Worm (Caenorhabditis elegans) whole organism, L1 larva: ENCODE data around the gene gldi-11.

Experiments used
- alr-1 ChIP-seq: fragments of 200-800 bp; sonication (Bioruptor generic); optimal IDR thresholded peaks from 2 replicates; lab custom pipeline; 2018; ENCODE audit warnings: borderline replicate concordance, mild to moderate bottlenecking, missing genetic modification characterization, missing compliant biosample characterization
- ama-1 ChIP-seq: fragments of 150-350 bp; optimal IDR thresholded peaks from 2 replicates; lab custom pipeline; 2014
- blmp-1 ChIP-seq: fragments of 150-350 bp; optimal IDR thresholded peaks from 2 replicates; lab custom pipeline; 2014; ENCODE audit warnings: missing biosample characterization, missing genetic modification characterization
- dsc-1 ChIP-seq: sonication (generic microtip); optimal IDR thresholded peaks from 2 replicates; lab custom pipeline; 2016; ENCODE audit warnings: mild to moderate bottlenecking, missing genetic modification characterization, missing compliant biosample characterization
- efl-1 ChIP-seq, 4 experiments: fragments of 150-350 bp; optimal IDR thresholded peaks in 3 of 4; peaks in 1 of 4; 1 replicate in 1 of 4; 2 replicates in 3 of 4; lab custom pipeline; 2014; ENCODE audit warnings: missing biosample characterization in 2 of 4, missing genetic modification characterization in 2 of 4, missing genetic modification reagents in 2 of 4
- elt-2 ChIP-seq: sonication (generic microtip); optimal IDR thresholded peaks from 2 replicates; lab custom pipeline; 2016; ENCODE audit warnings: missing genetic modification characterization, mild to moderate bottlenecking, inconsistent platforms, missing compliant biosample characterization, missing genetic modification reagents
- elt-3 ChIP-seq, 6 experiments: fragments of 150-350 bp in 1 of 6; sonication (generic microtip); optimal IDR thresholded peaks; 2 replicates each; lab custom pipeline; 2017 to 2018; ENCODE audit warnings: missing biosample characterization in 6 of 6, missing genetic modification characterization in 6 of 6, inconsistent platforms in 1 of 6
- ets-5 ChIP-seq: fragments of 200-800 bp; sonication (Bioruptor generic); IDR thresholded peaks from 2 replicates; pipeline ENCODE4 v1.3.6; 2022; ENCODE audit warnings: missing genetic modification characterization, missing compliant biosample characterization
- fkh-10 ChIP-seq: sonication (generic microtip); optimal IDR thresholded peaks from 2 replicates; lab custom pipeline; 2017; ENCODE audit warnings: missing biosample characterization, missing genetic modification reagents, missing genetic modification characterization
- fkh-4 ChIP-seq: sonication (generic microtip); optimal IDR thresholded peaks from 2 replicates; lab custom pipeline; 2016; ENCODE audit warnings: missing compliant biosample characterization, missing genetic modification characterization, borderline replicate concordance
- fos-1 ChIP-seq: fragments of 150-350 bp; optimal IDR thresholded peaks from 2 replicates; lab custom pipeline; 2014; ENCODE audit warnings: missing biosample characterization, missing genetic modification characterization
- irx-1 ChIP-seq: sonication (generic microtip); optimal IDR thresholded peaks from 2 replicates; lab custom pipeline; 2016; ENCODE audit warnings: missing genetic modification characterization, missing compliant biosample characterization
- lin-13 ChIP-seq: fragments of 150-350 bp; optimal IDR thresholded peaks from 2 replicates; lab custom pipeline; 2014; ENCODE audit warnings: missing biosample characterization, missing genetic modification reagents, missing genetic modification characterization
- lsy-2 ChIP-seq, 2 experiments: fragments of 150-350 bp; optimal IDR thresholded peaks; 2 replicates each; lab custom pipeline; 2014; ENCODE audit warnings: missing biosample characterization in 2 of 2, missing genetic modification characterization in 2 of 2
- mef-2 ChIP-seq: fragments of 150-350 bp; optimal IDR thresholded peaks from 2 replicates; lab custom pipeline; 2014; ENCODE audit warnings: missing biosample characterization, missing genetic modification characterization
- mep-1 ChIP-seq: fragments of 150-350 bp; optimal IDR thresholded peaks from 2 replicates; lab custom pipeline; 2014; ENCODE audit warnings: missing biosample characterization, missing genetic modification characterization
- nhr-19 ChIP-seq: fragments of 200-800 bp; sonication (Bioruptor generic); conservative IDR thresholded peaks from 2 replicates; pipeline ENCODE4 v1.3.6; 2022; ENCODE audit warnings: missing genetic modification characterization, missing compliant biosample characterization
- nhr-20 ChIP-seq: sonication (generic microtip); optimal IDR thresholded peaks from 2 replicates; lab custom pipeline; 2016; ENCODE audit warnings: mild to moderate bottlenecking, missing genetic modification characterization, missing compliant biosample characterization
- nhr-71 ChIP-seq: sonication (generic microtip); optimal IDR thresholded peaks from 2 replicates; lab custom pipeline; 2016; ENCODE audit warnings: mild to moderate bottlenecking, missing genetic modification characterization, moderate library complexity, missing compliant biosample characterization
- nhr-77 ChIP-seq: fragments of 150-350 bp; optimal IDR thresholded peaks from 2 replicates; lab custom pipeline; 2014; ENCODE audit warnings: missing biosample characterization, missing genetic modification characterization
- nhr-85 ChIP-seq: sonication (generic microtip); peaks from one replicate; lab custom pipeline; 2016; ENCODE audit warnings: missing genetic modification characterization, inconsistent platforms, missing compliant biosample characterization
- nhr-90 ChIP-seq: sonication (generic microtip); optimal IDR thresholded peaks from 2 replicates; lab custom pipeline; 2016; ENCODE audit warnings: mild to moderate bottlenecking, missing genetic modification characterization, missing compliant biosample characterization; ENCODE audit not compliant: poor library complexity
- pax-3 ChIP-seq: fragments of 200-800 bp; sonication (Bioruptor generic); optimal IDR thresholded peaks from 2 replicates; lab custom pipeline; 2018; ENCODE audit warnings: mild to moderate bottlenecking, missing genetic modification characterization, moderate library complexity, missing compliant biosample characterization
- pqm-1 ChIP-seq: sonication (generic microtip); optimal IDR thresholded peaks from 3 replicates; lab custom pipeline; 2017; ENCODE audit warnings: missing biosample characterization, missing genetic modification characterization
- rnt-1 ChIP-seq: sonication (generic microtip); optimal IDR thresholded peaks from 2 replicates; lab custom pipeline; 2016; ENCODE audit warnings: mild to moderate bottlenecking, missing genetic modification characterization, moderate library complexity, missing compliant biosample characterization
- snu-23 ChIP-seq: sonication (generic microtip); optimal IDR thresholded peaks from 2 replicates; lab custom pipeline; 2016; ENCODE audit warnings: missing genetic modification characterization, missing compliant biosample characterization
- sptf-1 ChIP-seq: fragments of 150-350 bp; optimal IDR thresholded peaks from 2 replicates; lab custom pipeline; 2014; ENCODE audit warnings: missing biosample characterization, missing genetic modification characterization
- swsn-7 ChIP-seq: sonication (generic microtip); optimal IDR thresholded peaks from 2 replicates; lab custom pipeline; 2016; ENCODE audit warnings: missing genetic modification characterization, missing compliant biosample characterization
- tbx-2 ChIP-seq: sonication (generic microtip); optimal IDR thresholded peaks from 2 replicates; lab custom pipeline; 2016; ENCODE audit warnings: missing genetic modification characterization, missing compliant biosample characterization
- tlp-1 ChIP-seq: fragments of 150-350 bp; optimal IDR thresholded peaks from 2 replicates; lab custom pipeline; 2014; ENCODE audit warnings: missing biosample characterization, missing genetic modification characterization
- unc-130 ChIP-seq: fragments of 150-350 bp; optimal IDR thresholded peaks from 2 replicates; lab custom pipeline; 2017; ENCODE audit warnings: missing biosample characterization, missing genetic modification characterization, inconsistent platforms
- unc-86 ChIP-seq: sonication (generic microtip); optimal IDR thresholded peaks from 2 replicates; lab custom pipeline; 2016; ENCODE audit warnings: missing genetic modification characterization, missing compliant biosample characterization
- xbp-1 ChIP-seq: sonication (generic microtip); optimal IDR thresholded peaks from 2 replicates; lab custom pipeline; 2016; ENCODE audit warnings: missing genetic modification characterization, missing compliant biosample characterization
- ztf-11 ChIP-seq, 2 experiments: sonication (generic microtip); optimal IDR thresholded peaks; 2 replicates each; lab custom pipeline; 2016 to 2017; ENCODE audit warnings: missing genetic modification characterization in 2 of 2, missing biosample characterization in 1 of 2, missing compliant biosample characterization in 1 of 2
- ztf-4 ChIP-seq: fragments of 150-350 bp; optimal IDR thresholded peaks from 2 replicates; lab custom pipeline; 2014; ENCODE audit warnings: missing biosample characterization, missing genetic modification characterization

gldi-11 gene

ce11 chrII:4955353-4955752, 9.8 kb upstream of the gldi-11 start, which contains the start of gene pbs-3 (continued):
- TF ChIP-seq efl-1 (optimal IDR thresholded peaks at IDR 0.05; lab: Kevin White, UChicago) (peak; percentile 71 to 73), efl-1 (GFP tag; optimal IDR thresholded peaks at IDR 0.05 in 1 of 2; lab: Kevin White, UChicago) (peak; percentile 65 to 94), lsy-2 (tag; optimal IDR thresholded peaks at IDR 0.05; lab: Kevin White, UChicago) (peak; percentile 52 to 85), swsn-7 (peak; percentile 37), sptf-1 (no peak), nhr-90 (peak; percentile 49), lin-13 (GFP tag; lab: Kevin White, UChicago) (peak; percentile 47), nhr-19 (GFP tag; lab: Robert Waterston, UW) (0 out of 2 replicates have a peak, but pooled peaks have one; percentile 5), elt-2 (tag; lab: Kevin White, UChicago) (peak; percentile 46), blmp-1 (tag; lab: Kevin White, UChicago) (peak; percentile 67), ztf-4 (tag; lab: Kevin White, UChicago) (no peak), nhr-71 (tag; lab: Kevin White, UChicago) (peak; percentile 64), xbp-1 (peak; percentile 41), unc-86 (no peak), rnt-1 (tag; lab: Kevin White, UChicago) (peak; percentile 85), snu-23 (peak; percentile 67), ama-1 (peak; percentile 32), ztf-11 (tag; optimal IDR thresholded peaks at IDR 0.05; lab: Kevin White, UChicago) (peak in 1 of 2 experiments; percentile 57), pqm-1 (tag; lab: Kevin White, UChicago) (no peak), nhr-85 (no peak)

- TF ChIP-seq nhr-85 (peak; percentile 59), swsn-7 (no peak), dsc-1 (tag; lab: Kevin White, UChicago) (peak; percentile 32)
Observed at ce11 chrII:4954099-4954959, 8.7 kb upstream of the gldi-11 start.

- TF ChIP-seq mef-2 (no peak), lin-13 (GFP tag; lab: Kevin White, UChicago) (no peak), nhr-90 (no peak), pqm-1 (tag; lab: Kevin White, UChicago) (no peak), nhr-85 (no peak), efl-1 (optimal IDR thresholded peaks at IDR 0.05; lab: Kevin White, UChicago) (no peak), efl-1 (GFP tag; optimal IDR thresholded peaks at IDR 0.05 in 1 of 2; lab: Kevin White, UChicago) (no peak), unc-86 (no peak), irx-1 (tag; lab: Kevin White, UChicago) (no peak), blmp-1 (tag; lab: Kevin White, UChicago) (no peak), tlp-1 (tag; lab: Kevin White, UChicago) (no peak), nhr-77 (tag; lab: Kevin White, UChicago) (no peak), mep-1 (tag; lab: Kevin White, UChicago) (no peak), fkh-10 (GFP tag; lab: Kevin White, UChicago) (no peak), unc-130 (tag; lab: Kevin White, UChicago) (no peak), xbp-1 (no peak), pax-3 (tag; lab: Kevin White, UChicago) (no peak), fkh-4 (tag; lab: Kevin White, UChicago) (no peak), fos-1 (tag; lab: Kevin White, UChicago) (no peak), ets-5 (GFP tag; lab: Robert Waterston, UW) (no peak), elt-3 (tag; optimal IDR thresholded peaks at IDR 0.05; lab: Kevin White, UChicago) (no peak)
Observed at ce11 chrII:4953289-4953688, 7.7 kb upstream of the gldi-11 start, which contains the start of gene ndx-3. ndx-3 (plus strand) TSS chrII:4953589.

- TF ChIP-seq nhr-20 (tag; lab: Kevin White, UChicago) (no peak), irx-1 (tag; lab: Kevin White, UChicago) (no peak), elt-2 (tag; lab: Kevin White, UChicago) (no peak), alr-1 (tag; lab: Kevin White, UChicago) (no peak), pax-3 (tag; lab: Kevin White, UChicago) (no peak), tbx-2 (tag; lab: Kevin White, UChicago) (no peak)
Observed at ce11 chrII:4949380-4949950, 3.9 kb upstream of the gldi-11 start, which contains the start of the genes try-1 and zyg-12. try-1 (minus strand) TSS chrII:4949527. zyg-12 (plus strand) TSS chrII:4949900.
